Worm (Caenorhabditis elegans): ENCODE results near the gene josd-1.
"Not testable (repeated sequence)": the region's sequence is repeated elsewhere in the genome, so short reads cannot be mapped to it uniquely, and the experiment has no call there.

josd-1 gene

ce11 chrIII:2874144-2874868 is 37.9 kb downstream of the josd-1 start, which contains the start of gene klf-1:
Gene klf-1 (plus strand): TSS chrIII:2874818.
- TF ChIP-seq unc-62 (GFP tag; optimal IDR thresholded peaks at IDR 0.05): no peak

ce11 chrIII:2875946-2876345 is 39.5 kb downstream of the josd-1 start:
- no peak for TF ChIP-seq unc-62 (GFP tag; optimal IDR thresholded peaks at IDR 0.05)

ce11 chrIII:2879703-2880102 is 43.3 kb downstream of the josd-1 start:
- TF ChIP-seq unc-62 (GFP tag; optimal IDR thresholded peaks at IDR 0.05): no peak

- no peak for TF ChIP-seq unc-62 (GFP tag; optimal IDR thresholded peaks at IDR 0.05)
Observed at ce11 chrIII:2881117-2881516, 44.7 kb downstream of the josd-1 start.

ce11 chrIII:2881989-2882388 is 45.5 kb downstream of the josd-1 start, which contains the start of gene F56F11.2:
Gene F56F11.2 (plus strand): TSS chrIII:2882289.
- not testable (repeated sequence) for TF ChIP-seq unc-62 (GFP tag; optimal IDR thresholded peaks at IDR 0.05)

Data from whole organism, dauer.